Fruit fly (Drosophila melanogaster) whole organism, wandering third instar larva: ENCODE results near the gene Reg-2.
A peak's percentile ranks its signal among the peaks of the same experiment; 100 is the strongest.

Experiments used
- Abd-B ChIP-seq: fragments of >200 bp; optimal IDR thresholded peaks from 2 replicates; lab custom pipeline; 2017; ENCODE audit warnings: missing biosample characterization, missing genetic modification characterization
- CG32264 ChIP-seq: fragments of 200-800 bp; sonication (Bioruptor generic); optimal IDR thresholded peaks from 2 replicates; lab custom pipeline; 2016; ENCODE audit warnings: missing biosample characterization, missing genetic modification characterization
- Dfd ChIP-seq: fragments of >200 bp; optimal IDR thresholded peaks from 2 replicates; lab custom pipeline; 2017; ENCODE audit warnings: missing biosample characterization, missing genetic modification characterization
- GATAd ChIP-seq: sonication (Bioruptor generic); optimal IDR thresholded peaks from 2 replicates; lab custom pipeline; 2016; ENCODE audit warnings: missing biosample characterization, missing genetic modification characterization
- HLH106 ChIP-seq: fragments of 200-800 bp; optimal IDR thresholded peaks from 3 replicates; lab custom pipeline; 2019; ENCODE audit warnings: missing biosample characterization, mild to moderate bottlenecking, missing genetic modification characterization, moderate library complexity
- Hnf4 ChIP-seq: fragments of 200-800 bp; sonication (Bioruptor generic); optimal IDR thresholded peaks from 2 replicates; lab custom pipeline; 2016; ENCODE audit warnings: missing biosample characterization, mild to moderate bottlenecking, missing genetic modification characterization
- Hr78 ChIP-seq: fragments of >200 bp; optimal IDR thresholded peaks from 2 replicates; lab custom pipeline; 2017; ENCODE audit warnings: missing biosample characterization, missing genetic modification characterization
- Jra ChIP-seq: sonication (Bioruptor generic); optimal IDR thresholded peaks from 2 replicates; lab custom pipeline; 2016; ENCODE audit warnings: missing biosample characterization, missing genetic modification characterization
- Myc ChIP-seq: fragments of >200 bp; optimal IDR thresholded peaks from 2 replicates; lab custom pipeline; 2017
- N ChIP-seq: fragments of >200 bp; optimal IDR thresholded peaks from 2 replicates; lab custom pipeline; 2018; ENCODE audit warnings: missing biosample characterization, missing external identifiers, missing genetic modification characterization
- OdsH ChIP-seq: fragments of 200-800 bp; sonication (Bioruptor generic); optimal IDR thresholded peaks from 2 replicates; lab custom pipeline; 2016; ENCODE audit warnings: missing biosample characterization, mild to moderate bottlenecking, missing genetic modification characterization
- Rel ChIP-seq, 2 experiments: fragments of 200-800 bp; sonication (Bioruptor generic) in 1 of 2; optimal IDR thresholded peaks; 2 replicates in 1 of 2; 3 replicates in 1 of 2; lab custom pipeline; 2016 to 2019; ENCODE audit warnings: mild to moderate bottlenecking in 2 of 2, missing biosample characterization in 2 of 2, missing genetic modification characterization in 2 of 2, moderate library complexity in 1 of 2
- Sp1 ChIP-seq: fragments of 200-800 bp; sonication (Bioruptor generic); optimal IDR thresholded peaks from 3 replicates; lab custom pipeline; 2019; ENCODE audit warnings: missing biosample characterization, mild to moderate bottlenecking, missing genetic modification characterization, moderate library complexity
- Vsx2 ChIP-seq: fragments of 200-300, 225-300 bp; sonication (Bioruptor generic); optimal IDR thresholded peaks from 2 replicates; lab custom pipeline; 2018; ENCODE audit warnings: missing biosample characterization, missing genetic modification characterization; ENCODE audit not compliant: partially characterized antibody
- br ChIP-seq: fragments of 200-800 bp; sonication (Bioruptor generic); optimal IDR thresholded peaks from 2 replicates; lab custom pipeline; 2016; ENCODE audit warnings: missing biosample characterization, missing genetic modification characterization
- brk ChIP-seq: fragments of 200-800 bp; sonication (Bioruptor generic); optimal IDR thresholded peaks from 2 replicates; lab custom pipeline; 2016; ENCODE audit warnings: missing biosample characterization, mild to moderate bottlenecking, missing genetic modification characterization
- dl ChIP-seq, 2 experiments: fragments of 175-275, 200-275 bp in 1 of 2; fragments of 200-275 bp in 1 of 2; sonication (Bioruptor generic); optimal IDR thresholded peaks; lab custom pipeline; 2018; ENCODE audit warnings: mild to moderate bottlenecking in 2 of 2, missing biosample characterization in 2 of 2, missing genetic modification characterization in 2 of 2, moderate library complexity in 2 of 2; ENCODE audit not compliant: partially characterized antibody in 2 of 2, insufficient read depth in 1 of 2
- dmrt93B ChIP-seq: fragments of 200-800 bp; sonication (Bioruptor generic); optimal IDR thresholded peaks from 2 replicates; lab custom pipeline; 2018; ENCODE audit warnings: missing biosample characterization, mild to moderate bottlenecking, missing genetic modification characterization
- ey ChIP-seq: fragments of 200-800 bp; sonication (Bioruptor generic); optimal IDR thresholded peaks from 2 replicates; lab custom pipeline; 2016; ENCODE audit warnings: missing biosample characterization, missing genetic modification characterization
- foxo ChIP-seq, 2 experiments: fragments of 200-800 bp; sonication (Bioruptor generic); optimal IDR thresholded peaks; 2 replicates in 1 of 2; 3 replicates in 1 of 2; lab custom pipeline; 2016 to 2017; ENCODE audit warnings: missing biosample characterization in 2 of 2, missing genetic modification characterization in 2 of 2
- fru ChIP-seq: fragments of 200-800 bp; sonication (Bioruptor generic); optimal IDR thresholded peaks from 3 replicates; lab custom pipeline; 2016; ENCODE audit warnings: missing biosample characterization, mild to moderate bottlenecking, missing genetic modification characterization
- h ChIP-seq: fragments of 200-800 bp; sonication (Bioruptor generic); optimal IDR thresholded peaks from 3 replicates; lab custom pipeline; 2016; ENCODE audit warnings: missing biosample characterization, mild to moderate bottlenecking, missing genetic modification characterization
- pan ChIP-seq: fragments of >200 bp; optimal IDR thresholded peaks from 2 replicates; lab custom pipeline; 2017
- psq ChIP-seq: fragments of 200-800 bp; sonication (Bioruptor generic); optimal IDR thresholded peaks from 3 replicates; lab custom pipeline; 2017; ENCODE audit warnings: missing biosample characterization, mild to moderate bottlenecking, missing genetic modification characterization, moderate library complexity
- rgr ChIP-seq: fragments of 200-800 bp; sonication (Bioruptor generic); optimal IDR thresholded peaks from 3 replicates; lab custom pipeline; 2016; ENCODE audit warnings: missing biosample characterization, mild to moderate bottlenecking, missing genetic modification characterization
- sv ChIP-seq: fragments of 200-800 bp; sonication (Bioruptor generic); optimal IDR thresholded peaks from 3 replicates; lab custom pipeline; 2016; ENCODE audit warnings: missing biosample characterization, missing genetic modification characterization
- tai ChIP-seq: sonication (Bioruptor generic); optimal IDR thresholded peaks from 2 replicates; lab custom pipeline; 2016; ENCODE audit warnings: missing biosample characterization, missing genetic modification characterization
- usp ChIP-seq: fragments of >200 bp; optimal IDR thresholded peaks from 2 replicates; lab custom pipeline; 2017; ENCODE audit warnings: missing biosample characterization, missing genetic modification characterization
- woc ChIP-seq: sonication (Bioruptor generic); optimal IDR thresholded peaks from 2 replicates; lab custom pipeline; 2016; ENCODE audit warnings: missing biosample characterization, mild to moderate bottlenecking, missing genetic modification characterization

Gene Reg-2

dm6 chr3L:636434-636833 is 30.1 kb upstream of the Reg-2 start (continued):
- TF ChIP-seq Hr78 (GFP tag; lab: Kevin White, UChicago) (no peak), psq (GFP tag; lab: Kevin White, UChicago) (no peak), N (GFP tag; lab: Kevin White, UChicago) (no peak), Abd-B (GFP tag; lab: Kevin White, UChicago) (no peak), rgr (GFP tag; lab: Kevin White, UChicago) (peak; percentile 30), dmrt93B (GFP tag; lab: Kevin White, UChicago) (no peak), Sp1 (no peak), woc (GFP tag; lab: Kevin White, UChicago) (no peak), Dfd (GFP tag; lab: Kevin White, UChicago) (no peak)
- TF ChIP-seq, all 38 proteins: peak for 7

dm6 chr3L:635529-635928 is 29.2 kb upstream of the Reg-2 start:
- TF ChIP-seq Vsx2 (GFP tag; lab: Kevin White, UChicago) = no peak
- TF ChIP-seq usp (GFP tag; lab: Kevin White, UChicago) = no peak
- no peak for TF ChIP-seq h (GFP tag; lab: Kevin White, UChicago)
- no peak for TF ChIP-seq HLH106
- TF ChIP-seq pan (lab: Kevin White, UChicago) = no peak
- TF ChIP-seq Myc (lab: Kevin White, UChicago) = no peak
- no peak for TF ChIP-seq woc (GFP tag; lab: Kevin White, UChicago)
- TF ChIP-seq GATAd (GFP tag; lab: Kevin White, UChicago) = no peak
- TF ChIP-seq Rel (GFP tag; optimal IDR thresholded peaks at IDR 0.05; lab: Kevin White, UChicago) = no peak
- TF ChIP-seq Rel (tag; optimal IDR thresholded peaks at IDR 0.05; lab: Kevin White, UChicago) = no peak
- TF ChIP-seq, all 38 proteins: peak for 0

dm6 chr3L:635016-635363 is 28.6 kb upstream of the Reg-2 start:
- TF ChIP-seq woc (GFP tag; lab: Kevin White, UChicago) (no peak), pan (lab: Kevin White, UChicago) (no peak), rgr (GFP tag; lab: Kevin White, UChicago) (no peak), sv (GFP tag; lab: Kevin White, UChicago) (no peak)

dm6 chr3L:634319-635015 is 28.1 kb upstream of the Reg-2 start:
- TF ChIP-seq dmrt93B (GFP tag; lab: Kevin White, UChicago) (peak; percentile 24), ey (GFP tag; lab: Kevin White, UChicago) (peak; percentile 73), N (GFP tag; lab: Kevin White, UChicago) (no peak), OdsH (GFP tag; lab: Kevin White, UChicago) (peak; percentile 68), HLH106 (peak; percentile 64), br (GFP tag; lab: Kevin White, UChicago) (peak; percentile 73), fru (peak; percentile 75), psq (GFP tag; lab: Kevin White, UChicago) (peak; percentile 52), Hnf4 (GFP tag; lab: Kevin White, UChicago) (peak; percentile 63), CG32264 (GFP tag; lab: Kevin White, UChicago) (peak; percentile 22), dl (GFP tag; optimal IDR thresholded peaks at IDR 0.05; lab: Kevin White, UChicago; ENCODE audit: insufficient read depth in 1 of 2, partially characterized antibody in 2 of 2) (no peak), foxo (GFP tag; optimal IDR thresholded peaks at IDR 0.05; lab: Kevin White, UChicago) (peak in 1 of 2 experiments; percentile 72), Sp1 (peak; percentile 69), Jra (GFP tag; lab: Kevin White, UChicago) (peak; percentile 30), sv (GFP tag; lab: Kevin White, UChicago) (peak; percentile 78), h (GFP tag; lab: Kevin White, UChicago) (peak; percentile 73), brk (GFP tag; lab: Kevin White, UChicago) (peak; percentile 16), woc (GFP tag; lab: Kevin White, UChicago) (peak; percentile 46), Dfd (GFP tag; lab: Kevin White, UChicago) (no peak), tai (GFP tag; lab: Kevin White, UChicago) (no peak), usp (GFP tag; lab: Kevin White, UChicago) (no peak), rgr (GFP tag; lab: Kevin White, UChicago) (peak; percentile 74)
